Worm (Caenorhabditis elegans) whole organism, early embryonic: Measurements from ENCODE around the gene F25E5.2.
"Not testable (repeated sequence)": the region's sequence is repeated elsewhere in the genome, so short reads cannot be mapped to it uniquely, and the experiment has no call there.

Source experiments
- B0310.2 ChIP-seq: sonication (generic microtip); optimal IDR thresholded peaks from 2 replicates; lab custom pipeline; 2016; ENCODE audit warnings: mild to moderate bottlenecking, missing genetic modification characterization, missing compliant biosample characterization
- F13C5.2 ChIP-seq: sonication (generic microtip); optimal IDR thresholded peaks from 2 replicates; lab custom pipeline; 2017; ENCODE audit warnings: mild to moderate bottlenecking, missing genetic modification characterization, inconsistent platforms, missing compliant biosample characterization
- aly-1 ChIP-seq: sonication (generic microtip); optimal IDR thresholded peaks from 2 replicates; lab custom pipeline; 2016; ENCODE audit warnings: missing genetic modification characterization, missing compliant biosample characterization
- ama-1 ChIP-seq: fragments of 150-350 bp; optimal IDR thresholded peaks from 2 replicates; lab custom pipeline; 2014
- ceh-13 ChIP-seq: fragments of 200-800 bp; sonication (Bioruptor generic); optimal IDR thresholded peaks from 2 replicates; lab custom pipeline; 2018; ENCODE audit warnings: mild to moderate bottlenecking, missing genetic modification characterization, missing compliant biosample characterization
- ceh-36 ChIP-seq: sonication (generic microtip); optimal IDR thresholded peaks from 2 replicates; lab custom pipeline; 2016; ENCODE audit warnings: missing genetic modification characterization, inconsistent platforms, missing compliant biosample characterization
- ets-7 ChIP-seq: sonication (generic microtip); optimal IDR thresholded peaks from 2 replicates; lab custom pipeline; 2016; ENCODE audit warnings: missing genotype, missing genetic modification characterization, missing compliant biosample characterization
- flt-1 ChIP-seq: fragments of 200-800 bp; sonication (Bioruptor generic); IDR thresholded peaks from 2 replicates; pipeline ENCODE4 v1.3.6; 2022; ENCODE audit warnings: missing genetic modification characterization, missing compliant biosample characterization
- hmbx-1 ChIP-seq: sonication (generic microtip); optimal IDR thresholded peaks from 2 replicates; lab custom pipeline; 2016; ENCODE audit warnings: mild to moderate bottlenecking, missing genetic modification characterization, missing compliant biosample characterization
- hmg-4 ChIP-seq: fragments of 200-800 bp; sonication (Bioruptor generic); optimal IDR thresholded peaks from 2 replicates; lab custom pipeline; 2018; ENCODE audit warnings: mild to moderate bottlenecking, missing genetic modification characterization, missing compliant biosample characterization
- hnd-1 ChIP-seq: sonication (generic microtip); optimal IDR thresholded peaks from 2 replicates; lab custom pipeline; 2016; ENCODE audit warnings: missing genetic modification characterization, missing compliant biosample characterization
- pes-1 ChIP-seq: fragments of 200-800 bp; sonication (Bioruptor generic); IDR thresholded peaks from 2 replicates; pipeline ENCODE4 v1.3.6; 2022; ENCODE audit warnings: missing genetic modification reagents, missing genetic modification characterization, missing compliant biosample characterization
- scrt-1 ChIP-seq: fragments of 200-800 bp; sonication (Bioruptor generic); IDR thresholded peaks from 2 replicates; pipeline ENCODE4 v1.3.6; 2022; ENCODE audit warnings: missing genetic modification characterization, missing compliant biosample characterization
- sea-1 ChIP-seq: fragments of 200-800 bp; sonication (Bioruptor generic); conservative IDR thresholded peaks from 2 replicates; pipeline ENCODE4 v1.3.6; 2022; ENCODE audit warnings: missing genetic modification characterization, missing compliant biosample characterization
- tbx-11 ChIP-seq: fragments of 200-800 bp; sonication (Bioruptor generic); IDR thresholded peaks from 2 replicates; pipeline ENCODE4 v1.3.6; 2022; ENCODE audit warnings: missing genetic modification characterization, missing compliant biosample characterization
- tbx-37 ChIP-seq: fragments of 200-800 bp; sonication (Bioruptor generic); conservative IDR thresholded peaks from 2 replicates; pipeline ENCODE4 v1.3.6; 2022; ENCODE audit warnings: missing genetic modification reagents, missing genetic modification characterization, missing compliant biosample characterization
- tra-4 ChIP-seq: sonication (generic microtip); optimal IDR thresholded peaks from 2 replicates; lab custom pipeline; 2017; ENCODE audit warnings: missing genetic modification characterization, missing compliant biosample characterization

The F25E5.2 gene

ce11 chrV:7437538-7437937 is 17.6 kb upstream of the F25E5.2 start, which contains the start of gene F25E5.9:
Gene F25E5.9 (minus strand): TSS chrV:7437919.
- TF ChIP-seq scrt-1 (GFP tag; lab: Robert Waterston, UW) (no peak), sea-1 (GFP tag; lab: Robert Waterston, UW) (no peak), pes-1 (GFP tag; lab: Robert Waterston, UW) (no peak), hmbx-1 (tag; lab: Kevin White, UChicago) (no peak), aly-1 (no peak), hmg-4 (GFP tag; lab: Kevin White, UChicago) (no peak), flt-1 (GFP tag; lab: Robert Waterston, UW) (no peak), hnd-1 (no peak), B0310.2 (tag; lab: Kevin White, UChicago) (no peak), ets-7 (tag; lab: Kevin White, UChicago) (no peak), tbx-11 (GFP tag; lab: Robert Waterston, UW) (no peak), ceh-36 (tag; lab: Kevin White, UChicago) (no peak), ceh-13 (GFP tag; lab: Kevin White, UChicago) (no peak), tbx-37 (GFP tag; lab: Robert Waterston, UW) (no peak), tra-4 (no peak), ama-1 (lab: Kevin White, UChicago) (no peak)

DNA sequence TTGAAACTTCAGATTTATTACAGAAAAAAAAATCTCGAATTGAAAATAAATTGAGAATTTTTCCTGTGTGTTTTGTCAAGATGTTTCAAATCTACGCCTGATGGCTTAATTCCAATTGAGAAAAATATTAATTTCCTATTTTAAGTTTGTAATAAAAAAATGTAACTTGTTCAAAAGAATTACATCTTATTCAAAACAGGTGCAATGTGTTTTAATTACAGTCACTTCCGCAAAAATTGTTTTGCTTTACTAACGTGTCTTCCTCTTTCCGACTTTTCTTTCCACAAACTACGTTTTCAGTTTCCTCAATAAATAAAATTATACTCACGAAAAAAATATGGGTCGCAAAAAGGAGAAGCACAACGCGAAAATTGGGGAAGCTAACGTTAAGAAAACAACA is 17.1 kb upstream of the F25E5.2 start, which contains the start of gene F25E5.16:
Gene F25E5.16 (plus strand): TSS at position 301 of the 400 bp plus-strand sequence.
- no peak for TF ChIP-seq tbx-37 (GFP tag; lab: Robert Waterston, UW)
- no peak for TF ChIP-seq flt-1 (GFP tag; lab: Robert Waterston, UW)
- no peak for TF ChIP-seq hmbx-1 (tag; lab: Kevin White, UChicago)

ce11 chrV:7439807-7440206 is 15.3 kb upstream of the F25E5.2 start, which contains the start of gene try-13:
Gene try-13 (plus strand): TSS chrV:7440107.
- TF ChIP-seq F13C5.2 (tag; lab: Kevin White, UChicago) (no peak), ets-7 (tag; lab: Kevin White, UChicago) (no peak), hnd-1 (no peak), hmbx-1 (tag; lab: Kevin White, UChicago) (no peak), scrt-1 (GFP tag; lab: Robert Waterston, UW) (no peak), tbx-37 (GFP tag; lab: Robert Waterston, UW) (no peak), aly-1 (no peak), B0310.2 (tag; lab: Kevin White, UChicago) (no peak), hmg-4 (GFP tag; lab: Kevin White, UChicago) (no peak), ceh-36 (tag; lab: Kevin White, UChicago) (no peak), pes-1 (GFP tag; lab: Robert Waterston, UW) (no peak), ceh-13 (GFP tag; lab: Kevin White, UChicago) (no peak), tra-4 (no peak), tbx-11 (GFP tag; lab: Robert Waterston, UW) (no peak), ama-1 (lab: Kevin White, UChicago) (no peak), sea-1 (GFP tag; lab: Robert Waterston, UW) (no peak)

- TF ChIP-seq scrt-1 (GFP tag; lab: Robert Waterston, UW) (0 out of 2 replicates have a peak, but pooled peaks have one; percentile 35), sea-1 (GFP tag; lab: Robert Waterston, UW) (peak; percentile 85), tbx-11 (GFP tag; lab: Robert Waterston, UW) (peak; percentile 68; the same call in 1 of the 2 replicates), tbx-37 (GFP tag; lab: Robert Waterston, UW) (peak; percentile 34; the same call in 1 of the 2 replicates)
These were observed 11.6 kb upstream of the F25E5.2 start for ce11 chrV:7443480-7443879.

DNA sequence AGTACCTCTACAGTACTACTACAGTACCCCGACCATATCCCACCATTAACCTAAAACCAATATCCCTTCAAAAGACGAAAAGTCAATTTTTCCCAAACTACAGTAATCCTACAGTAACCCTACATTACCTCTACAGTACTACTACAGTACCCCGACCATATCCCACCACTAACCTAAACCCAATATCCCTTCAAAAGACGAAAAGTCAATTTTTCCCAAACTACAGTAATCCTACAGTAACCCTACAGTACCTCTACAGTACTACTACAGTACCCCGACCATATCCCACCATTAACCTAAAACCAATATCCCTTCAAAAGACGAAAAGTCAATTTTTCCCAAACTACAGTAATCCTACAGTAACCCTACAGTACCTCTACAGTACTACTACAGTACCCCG is 10.8 kb upstream of the F25E5.2 start, which contains the start of gene nhr-141:
Gene nhr-141 (plus strand): TSS at position 331 of the 400 bp plus-strand sequence.
- not testable (repeated sequence) for TF ChIP-seq ceh-36 (tag; lab: Kevin White, UChicago); B0310.2 (tag; lab: Kevin White, UChicago); tbx-11 (GFP tag; lab: Robert Waterston, UW)

ce11 chrV:7446965-7447364 is 8.1 kb upstream of the F25E5.2 start, which contains the start of gene F25E5.5:
Gene F25E5.5 (plus strand): TSS chrV:7447265.
- TF ChIP-seq tbx-11 (GFP tag; lab: Robert Waterston, UW), result no peak
- no peak for TF ChIP-seq scrt-1 (GFP tag; lab: Robert Waterston, UW)
- no peak for TF ChIP-seq flt-1 (GFP tag; lab: Robert Waterston, UW)
- TF ChIP-seq sea-1 (GFP tag; lab: Robert Waterston, UW), result no peak
- no peak for TF ChIP-seq hnd-1
- TF ChIP-seq B0310.2 (tag; lab: Kevin White, UChicago), result no peak
- no peak for TF ChIP-seq ets-7 (tag; lab: Kevin White, UChicago)

ce11 chrV:7449303-7449827 is 5.7 kb upstream of the F25E5.2 start, which contains the start of gene try-12:
Gene try-12 (plus strand): TSS chrV:7449353.
- TF ChIP-seq flt-1 (GFP tag; lab: Robert Waterston, UW) (no peak), ceh-13 (GFP tag; lab: Kevin White, UChicago) (no peak), pes-1 (GFP tag; lab: Robert Waterston, UW) (no peak), scrt-1 (GFP tag; lab: Robert Waterston, UW) (no peak), F13C5.2 (tag; lab: Kevin White, UChicago) (no peak), hmg-4 (GFP tag; lab: Kevin White, UChicago) (no peak), aly-1 (no peak), hmbx-1 (tag; lab: Kevin White, UChicago) (no peak), B0310.2 (tag; lab: Kevin White, UChicago) (no peak), tra-4 (no peak), ets-7 (tag; lab: Kevin White, UChicago) (no peak), hnd-1 (no peak)
